Worm (Caenorhabditis elegans): Measurements from ENCODE around the gene F32H5.1.

The F32H5.1 gene

ce11 chrV:13389454-13389853 lies 31.6 kb upstream of the F32H5.1 start (continued):
- TF ChIP-seq pha-4 (GFP tag; IDR thresholded peaks at IDR 0.05) (no peak), pha-4 (tag; optimal IDR thresholded peaks at IDR 0.05) (no peak), D1046.2 (GFP tag; IDR thresholded peaks at IDR 0.05) (no peak), aha-1 (tag) (peak; percentile 73), madf-5 (GFP tag; IDR thresholded peaks at IDR 0.05) (no peak), dve-1 (tag; optimal IDR thresholded peaks at IDR 0.05; ENCODE audit: insufficient read depth) (no peak)

ce11 chrV:13388961-13389360 lies 31.1 kb upstream of the F32H5.1 start:
- TF ChIP-seq mes-2 (tag; optimal IDR thresholded peaks at IDR 0.05; ENCODE audit: poor library complexity, severe bottlenecking), result no peak
- TF ChIP-seq dmd-8 (GFP tag; IDR thresholded peaks at IDR 0.05), result 0 out of 2 replicates have a peak, but pooled peaks have one; percentile 51
- peak in 1 of 2 experiments; percentile 92 for TF ChIP-seq unc-62 (GFP tag; optimal IDR thresholded peaks at IDR 0.05 in 1 of 2)
- TF ChIP-seq unc-62 (tag; optimal IDR thresholded peaks at IDR 0.05), result no peak

ce11 chrV:13387472-13387871 lies 29.6 kb upstream of the F32H5.1 start:
- TF ChIP-seq aha-1 (tag) (peak; percentile 94), ceh-44 (GFP tag; IDR thresholded peaks at IDR 0.05) (no peak)

- TF ChIP-seq lin-13 (GFP tag; optimal IDR thresholded peaks at IDR 0.05), result no peak
- no peak for TF ChIP-seq egl-27 (tag; optimal IDR thresholded peaks at IDR 0.05)
- no peak for TF ChIP-seq mxl-2 (GFP tag; conservative IDR thresholded peaks at IDR 0.05)
- TF ChIP-seq mdl-1 (tag; optimal IDR thresholded peaks at IDR 0.05), result no peak
- no peak for TF ChIP-seq Y75B8A.6 (GFP tag; IDR thresholded peaks at IDR 0.05)
- TF ChIP-seq daf-12 (tag; optimal IDR thresholded peaks at IDR 0.05), result no peak
- TF ChIP-seq F37D6.2 (tag; optimal IDR thresholded peaks at IDR 0.05), result no peak
- no peak for TF ChIP-seq T20F7.1 (GFP tag; optimal IDR thresholded peaks at IDR 0.05)
- TF ChIP-seq ctbp-1 (GFP tag; IDR thresholded peaks at IDR 0.05), result no peak
- no peak for TF ChIP-seq Y48G9A.11 (GFP tag; IDR thresholded peaks at IDR 0.05)
- TF ChIP-seq ZK546.5 (tag; optimal IDR thresholded peaks at IDR 0.05), result no peak
These were observed 28.0 kb upstream of the F32H5.1 start, which contains the start of gene gcy-34 for ce11 chrV:13385798-13386197. gcy-34 (minus strand) TSS chrV:13385898.

- TF ChIP-seq daf-16 (GFP tag; optimal IDR thresholded peaks at IDR 0.05), result no peak
- peak; percentile 57 for TF ChIP-seq daf-16 (tag; optimal IDR thresholded peaks at IDR 0.05)
- TF ChIP-seq arid-1 (GFP tag; conservative IDR thresholded peaks at IDR 0.05), result no peak
- peak; percentile 38 for TF ChIP-seq nhr-28 (tag; optimal IDR thresholded peaks at IDR 0.05)
- TF ChIP-seq egl-27 (tag; optimal IDR thresholded peaks at IDR 0.05), result no peak
- peak; percentile 60 for TF ChIP-seq dve-1 (tag; optimal IDR thresholded peaks at IDR 0.05; ENCODE audit: insufficient read depth)
- TF ChIP-seq pqm-1 (tag; optimal IDR thresholded peaks at IDR 0.05), result peak; percentile 60
- TF ChIP-seq jun-1 (tag; optimal IDR thresholded peaks at IDR 0.05), result no peak
- peak; percentile 24 for TF ChIP-seq hlh-11 (tag; optimal IDR thresholded peaks at IDR 0.05)
- peak; percentile 46 for TF ChIP-seq nhr-6 (tag; optimal IDR thresholded peaks at IDR 0.05)
These were observed 23.1 kb upstream of the F32H5.1 start, which contains the start of gene cpz-2 for ce11 chrV:13380980-13381379. cpz-2 (plus strand) TSS chrV:13381189.

ce11 chrV:13380178-13380577 lies 22.3 kb upstream of the F32H5.1 start, which contains the start of gene ifbp-1:
ifbp-1 (minus strand) TSS chrV:13380262.
- peak in 1 of 2 experiments; percentile 76 for TF ChIP-seq mdl-1 (tag; optimal IDR thresholded peaks at IDR 0.05)
- TF ChIP-seq lin-38 (GFP tag; IDR thresholded peaks at IDR 0.05), result no peak
- 0 out of 2 replicates have a peak, but pooled peaks have one; percentile 6 for TF ChIP-seq set-16 (GFP tag; IDR thresholded peaks at IDR 0.05)
- TF ChIP-seq lin-15B (tag; optimal IDR thresholded peaks at IDR 0.05), result no peak
- peak; percentile 74 for TF ChIP-seq hlh-30 (tag; optimal IDR thresholded peaks at IDR 0.05; ENCODE audit: insufficient read depth)
- TF ChIP-seq daf-12 (tag; optimal IDR thresholded peaks at IDR 0.05), result no peak
- TF ChIP-seq lir-3 (tag; optimal IDR thresholded peaks at IDR 0.05), result no peak
- TF ChIP-seq mep-1 (tag; optimal IDR thresholded peaks at IDR 0.05), result peak; percentile 64
- no peak for TF ChIP-seq mes-2 (tag; optimal IDR thresholded peaks at IDR 0.05; ENCODE audit: poor library complexity, severe bottlenecking)
- peak; percentile 85 for TF ChIP-seq mxl-3 (GFP tag; optimal IDR thresholded peaks at IDR 0.05)
- TF ChIP-seq nhr-11 (tag; optimal IDR thresholded peaks at IDR 0.05), result no peak
- TF ChIP-seq hlh-11 (tag; optimal IDR thresholded peaks at IDR 0.05), result peak; percentile 67
- no peak for TF ChIP-seq nhr-111 (GFP tag; optimal IDR thresholded peaks at IDR 0.05)
- TF ChIP-seq zag-1 (tag; optimal IDR thresholded peaks at IDR 0.05), result no peak
- TF ChIP-seq snpc-4 (tag; optimal IDR thresholded peaks at IDR 0.05), result no peak
- TF ChIP-seq nhr-77 (tag; optimal IDR thresholded peaks at IDR 0.05), result no peak
- TF ChIP-seq Y5F2A.4 (GFP tag; optimal IDR thresholded peaks at IDR 0.05), result no peak
- TF ChIP-seq daf-8 (GFP tag; IDR thresholded peaks at IDR 0.05), result no peak

All from whole organism, L4 larva.